Worm (Caenorhabditis elegans) whole organism, young adult: Measurements from ENCODE around the gene F20B6.9.

Experiments
- B0019.2 ChIP-seq: fragments of 200-800 bp; sonication (Bioruptor generic); conservative IDR thresholded peaks from 2 replicates; pipeline ENCODE4 v1.3.6; 2022; ENCODE audit warnings: missing genetic modification reagents, missing genetic modification characterization, missing compliant biosample characterization
- B0035.1 ChIP-seq: sonication (generic microtip); optimal IDR thresholded peaks from 2 replicates; lab custom pipeline; 2016; ENCODE audit warnings: missing genetic modification characterization, mild to moderate bottlenecking, missing compliant biosample characterization, missing genotype, missing genetic modification reagents
- B0336.3 ChIP-seq: fragments of 200-800 bp; sonication (Bioruptor generic); IDR thresholded peaks from 2 replicates; pipeline ENCODE4 v1.3.6; 2022; ENCODE audit warnings: missing genetic modification characterization, missing compliant biosample characterization
- C17E4.6 ChIP-seq: fragments of 200-800 bp; sonication (Bioruptor generic); IDR thresholded peaks from 2 replicates; pipeline ENCODE4 v1.3.6; 2022; ENCODE audit warnings: missing genetic modification reagents, missing genetic modification characterization, missing compliant biosample characterization
- D2030.7 ChIP-seq: fragments of 200-800 bp; sonication (Bioruptor generic); IDR thresholded peaks from 2 replicates; pipeline ENCODE4 v1.3.6; 2022; ENCODE audit warnings: missing genetic modification reagents, missing genetic modification characterization, missing compliant biosample characterization
- F39B2.1 ChIP-seq: fragments of 200-800 bp; sonication (Bioruptor generic); IDR thresholded peaks from 2 replicates; pipeline ENCODE4 v1.3.6; 2022; ENCODE audit warnings: missing genetic modification reagents, missing genetic modification characterization, missing compliant biosample characterization
- T07F8.4 ChIP-seq: sonication (generic microtip); optimal IDR thresholded peaks from 2 replicates; lab custom pipeline; 2016; ENCODE audit warnings: mild to moderate bottlenecking, missing genetic modification characterization, moderate library complexity, missing compliant biosample characterization
- Y53G8AR.9 ChIP-seq: fragments of 200-800 bp; sonication (Bioruptor generic); conservative IDR thresholded peaks from 2 replicates; pipeline ENCODE4 v1.3.6; 2022; ENCODE audit warnings: missing genetic modification reagents, missing genetic modification characterization, missing compliant biosample characterization
- Y56A3A.18 ChIP-seq: fragments of 200-800 bp; sonication (Bioruptor generic); IDR thresholded peaks from 2 replicates; pipeline ENCODE4 v1.3.6; 2022; ENCODE audit warnings: missing genetic modification reagents, missing genetic modification characterization, missing compliant biosample characterization
- Y67H2A.10 ChIP-seq: fragments of 200-800 bp; sonication (Bioruptor generic); conservative IDR thresholded peaks from 2 replicates; pipeline ENCODE4 v1.3.6; 2022; ENCODE audit warnings: missing genetic modification reagents, missing genetic modification characterization, missing compliant biosample characterization
- Y79H2A.3 ChIP-seq: fragments of 200-800 bp; sonication (Bioruptor generic); conservative IDR thresholded peaks from 2 replicates; pipeline ENCODE4 v1.3.6; 2022; ENCODE audit warnings: missing genetic modification reagents, missing genetic modification characterization, missing compliant biosample characterization
- ZK185.1 ChIP-seq: sonication (generic microtip); optimal IDR thresholded peaks from 2 replicates; lab custom pipeline; 2016; ENCODE audit warnings: mild to moderate bottlenecking, missing genetic modification characterization, missing compliant biosample characterization; ENCODE audit not compliant: poor library complexity, severe bottlenecking
- aptf-3 ChIP-seq: fragments of 200-800 bp; sonication (Bioruptor generic); IDR thresholded peaks from 2 replicates; pipeline ENCODE4 v1.3.6; 2022; ENCODE audit warnings: missing genetic modification characterization, missing compliant biosample characterization
- athp-1 ChIP-seq: sonication (generic microtip); optimal IDR thresholded peaks from 2 replicates; lab custom pipeline; 2017; ENCODE audit warnings: mild to moderate bottlenecking, missing genetic modification characterization, missing compliant biosample characterization
- attf-5 ChIP-seq: fragments of 200-800 bp; sonication (Bioruptor generic); optimal IDR thresholded peaks from 2 replicates; lab custom pipeline; 2018; ENCODE audit warnings: mild to moderate bottlenecking, missing genetic modification characterization, missing compliant biosample characterization
- ccch-3 ChIP-seq: fragments of 200-800 bp; sonication (Bioruptor generic); optimal IDR thresholded peaks from 2 replicates; lab custom pipeline; 2018; ENCODE audit warnings: mild to moderate bottlenecking, missing genetic modification characterization, missing compliant biosample characterization
- ceh-40 ChIP-seq: fragments of 200-800 bp; sonication (Bioruptor generic); IDR thresholded peaks from 2 replicates; pipeline ENCODE4 v1.3.6; 2022; ENCODE audit warnings: missing genetic modification characterization, missing compliant biosample characterization
- ceh-58 ChIP-seq: fragments of 200-800 bp; sonication (Bioruptor generic); IDR thresholded peaks from 2 replicates; pipeline ENCODE4 v1.3.6; 2022; ENCODE audit warnings: missing genetic modification characterization, missing compliant biosample characterization
- ceh-79 ChIP-seq: sonication (generic microtip); optimal IDR thresholded peaks from 2 replicates; lab custom pipeline; 2017; ENCODE audit warnings: mild to moderate bottlenecking, missing genetic modification characterization, missing compliant biosample characterization
- ceh-91 ChIP-seq: fragments of 200-800 bp; sonication (Bioruptor generic); IDR thresholded peaks from 2 replicates; pipeline ENCODE4 v1.3.6; 2022; ENCODE audit warnings: missing genetic modification reagents, missing genetic modification characterization, missing compliant biosample characterization
- egl-18 ChIP-seq: fragments of 200-800 bp; sonication (Bioruptor generic); IDR thresholded peaks from 2 replicates; pipeline ENCODE4 v1.3.6; 2022; ENCODE audit warnings: missing genetic modification reagents, missing genetic modification characterization, missing compliant biosample characterization
- egrh-3 ChIP-seq: fragments of 200-800 bp; sonication (Bioruptor generic); IDR thresholded peaks from 2 replicates; pipeline ENCODE4 v1.3.6; 2022; ENCODE audit warnings: missing genetic modification reagents, missing genetic modification characterization, missing compliant biosample characterization
- gei-17 ChIP-seq: fragments of 200-800 bp; sonication (Bioruptor generic); optimal IDR thresholded peaks from 2 replicates; lab custom pipeline; 2018; ENCODE audit warnings: mild to moderate bottlenecking, missing genetic modification characterization, missing compliant biosample characterization
- him-1 ChIP-seq: sonication (generic microtip); optimal IDR thresholded peaks from 2 replicates; lab custom pipeline; 2016; ENCODE audit warnings: missing genotype, missing genetic modification reagents, missing genetic modification characterization, missing compliant biosample characterization
- hsf-1 ChIP-seq: fragments of 200-800 bp; sonication (Bioruptor generic); IDR thresholded peaks from 2 replicates; pipeline ENCODE4 v1.3.6; 2022; ENCODE audit warnings: missing genetic modification reagents, missing genetic modification characterization, missing compliant biosample characterization
- let-526 ChIP-seq: fragments of 200-800 bp; sonication (Bioruptor generic); IDR thresholded peaks from 2 replicates; pipeline ENCODE4 v1.3.6; 2022; ENCODE audit warnings: missing genetic modification reagents, missing genetic modification characterization, missing compliant biosample characterization
- lin-26 ChIP-seq: fragments of 200-800 bp; sonication (Bioruptor generic); IDR thresholded peaks from 2 replicates; pipeline ENCODE4 v1.3.6; 2022; ENCODE audit warnings: missing genetic modification reagents, missing genetic modification characterization, missing compliant biosample characterization
- lin-35 ChIP-seq, 3 experiments: fragments of 150-350 bp in 2 of 3; sonication (generic microtip) in 1 of 3; optimal IDR thresholded peaks; 2 replicates each; lab custom pipeline; 2014 to 2018; ENCODE audit warnings: missing biosample characterization in 3 of 3, missing genetic modification characterization in 3 of 3, missing genetic modification reagents in 3 of 3
- madf-10 ChIP-seq: sonication (generic microtip); optimal IDR thresholded peaks from 2 replicates; lab custom pipeline; 2016; ENCODE audit warnings: mild to moderate bottlenecking, missing genetic modification characterization, missing compliant biosample characterization
- mel-28 ChIP-seq: sonication (generic microtip); optimal IDR thresholded peaks from 2 replicates; lab custom pipeline; 2016; ENCODE audit warnings: borderline replicate concordance, mild to moderate bottlenecking, missing genetic modification characterization, missing compliant biosample characterization
- nfya-1 ChIP-seq: sonication (generic microtip); optimal IDR thresholded peaks from 2 replicates; lab custom pipeline; 2017; ENCODE audit warnings: antibody characterized with exemption, missing compliant biosample characterization, missing genetic modification characterization, borderline replicate concordance; ENCODE audit not compliant: insufficient read depth
- nhr-27 ChIP-seq: fragments of 200-800 bp; sonication (Bioruptor generic); optimal IDR thresholded peaks from 2 replicates; lab custom pipeline; 2018; ENCODE audit warnings: mild to moderate bottlenecking, missing genetic modification characterization, moderate library complexity, missing compliant biosample characterization
- nhr-90 ChIP-seq: sonication (generic microtip); optimal IDR thresholded peaks from 2 replicates; lab custom pipeline; 2016; ENCODE audit warnings: missing genotype, mild to moderate bottlenecking, missing genetic modification characterization, missing compliant biosample characterization
- rcor-1 ChIP-seq: fragments of 200-800 bp; sonication (Bioruptor generic); IDR thresholded peaks from 2 replicates; pipeline ENCODE4 v1.3.6; 2022; ENCODE audit warnings: missing genetic modification reagents, missing genetic modification characterization, missing compliant biosample characterization
- rpc-1 ChIP-seq, 2 experiments: fragments of 150-350 bp in 1 of 2; sonication (generic microtip) in 1 of 2; optimal IDR thresholded peaks; 2 replicates each; lab custom pipeline; 2014 to 2018; ENCODE audit warnings: missing biosample characterization in 1 of 2, missing genetic modification characterization in 1 of 2, missing genetic modification reagents in 1 of 2, missing genotype in 1 of 2
- snpc-3.4 ChIP-seq: sonication (generic microtip); optimal IDR thresholded peaks from 2 replicates; lab custom pipeline; 2017; ENCODE audit warnings: missing genetic modification characterization, mild to moderate bottlenecking, missing compliant biosample characterization, antibody characterized with exemption, moderate library complexity, missing genotype, missing genetic modification reagents
- snpc-4 ChIP-seq, 5 experiments: fragments of 150-350 bp in 1 of 5; sonication (generic microtip) in 4 of 5; optimal IDR thresholded peaks; 2 replicates each; lab custom pipeline; 2014 to 2018; ENCODE audit warnings: missing genetic modification characterization in 5 of 5, missing biosample characterization in 3 of 5, antibody characterized with exemption in 2 of 5, mild to moderate bottlenecking in 2 of 5, missing compliant biosample characterization in 2 of 5, missing genotype in 2 of 5, moderate library complexity in 2 of 5, missing genetic modification reagents in 1 of 5
- somi-1 ChIP-seq: fragments of 200-800 bp; sonication (Bioruptor generic); optimal IDR thresholded peaks from 2 replicates; lab custom pipeline; 2018; ENCODE audit warnings: mild to moderate bottlenecking, missing genetic modification characterization, missing compliant biosample characterization
- unc-130 ChIP-seq: sonication (generic microtip); optimal IDR thresholded peaks from 2 replicates; lab custom pipeline; 2016; ENCODE audit warnings: missing genetic modification reagents, missing genetic modification characterization, missing compliant biosample characterization
- xnd-1 ChIP-seq: sonication (generic microtip); optimal IDR thresholded peaks from 2 replicates; lab custom pipeline; 2016; ENCODE audit warnings: missing genotype, missing genetic modification reagents, missing genetic modification characterization, missing compliant biosample characterization
- zim-3 ChIP-seq: sonication (generic microtip); optimal IDR thresholded peaks from 2 replicates; lab custom pipeline; 2017; ENCODE audit warnings: mild to moderate bottlenecking, missing genetic modification characterization, moderate library complexity, missing compliant biosample characterization
- ztf-18 ChIP-seq: sonication (generic microtip); optimal IDR thresholded peaks from 2 replicates; lab custom pipeline; 2016; ENCODE audit warnings: missing genotype, mild to moderate bottlenecking, missing genetic modification characterization, missing compliant biosample characterization
- ztf-22 ChIP-seq: fragments of 200-800 bp; sonication (Bioruptor generic); optimal IDR thresholded peaks from 2 replicates; lab custom pipeline; 2018; ENCODE audit warnings: mild to moderate bottlenecking, missing genetic modification characterization, moderate library complexity, missing compliant biosample characterization
- ztf-25 ChIP-seq: fragments of 200-800 bp; sonication (Bioruptor generic); IDR thresholded peaks from 2 replicates; pipeline ENCODE4 v1.3.6; 2022; ENCODE audit warnings: missing genetic modification reagents, missing genetic modification characterization, missing compliant biosample characterization
- ztf-3 ChIP-seq: fragments of 200-800 bp; sonication (Bioruptor generic); optimal IDR thresholded peaks from 2 replicates; lab custom pipeline; 2018; ENCODE audit warnings: mild to moderate bottlenecking, missing genetic modification characterization, missing compliant biosample characterization

Gene F20B6.9

DNA sequence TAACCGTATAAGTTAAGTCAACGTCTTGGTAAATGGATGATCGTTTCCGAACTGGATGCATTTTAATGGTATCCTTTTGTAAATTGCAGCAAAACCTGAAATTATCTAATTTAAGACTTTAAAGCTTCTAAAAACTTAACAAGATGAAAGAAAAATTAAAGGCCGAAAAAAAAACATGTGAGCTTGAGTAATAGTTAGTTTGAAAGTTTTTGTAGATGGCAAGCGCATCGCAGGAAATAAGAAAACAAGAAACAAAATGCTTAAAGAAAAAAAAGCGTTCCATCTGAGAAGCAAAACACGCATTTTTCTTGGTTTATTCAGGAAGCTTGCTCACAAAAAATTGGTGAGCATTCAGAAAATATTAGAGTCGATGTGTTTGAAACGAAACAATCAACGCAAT is 28.5 kb upstream of the F20B6.9 start, which contains the start of gene rab-37:
TSS of gene rab-37 (minus strand) at position 101 of the 400 bp plus-strand sequence.
- no peak for TF ChIP-seq rcor-1 (GFP tag; lab: Robert Waterston, UW)
- no peak for TF ChIP-seq ceh-91 (GFP tag; lab: Robert Waterston, UW)
- TF ChIP-seq ztf-22, result no peak

- TF ChIP-seq zim-3 (tag; lab: Kevin White, UChicago) (no peak), egl-18 (GFP tag; lab: Robert Waterston, UW) (peak; percentile 65; the same call in 1 of the 2 replicates), Y53G8AR.9 (GFP tag; lab: Robert Waterston, UW) (no peak), Y79H2A.3 (GFP tag; lab: Robert Waterston, UW) (no peak), aptf-3 (no peak), lin-26 (GFP tag; lab: Robert Waterston, UW) (peak; percentile 21; the same call in 1 of the 2 replicates), ztf-22 (peak; percentile 17), ztf-3 (GFP tag; lab: Kevin White, UChicago) (peak; percentile 35), B0019.2 (GFP tag; lab: Robert Waterston, UW) (no peak), unc-130 (GFP tag; lab: Kevin White, UChicago) (no peak), mel-28 (tag; lab: Kevin White, UChicago) (no peak), B0336.3 (GFP tag; lab: Robert Waterston, UW) (peak; percentile 94), nhr-90 (no peak), Y56A3A.18 (GFP tag; lab: Robert Waterston, UW) (peak; percentile 46; the same call in 1 of the 2 replicates), rpc-1 (optimal IDR thresholded peaks at IDR 0.05; lab: Kevin White, UChicago) (no peak), rpc-1 (tag; optimal IDR thresholded peaks at IDR 0.05; lab: Kevin White, UChicago) (no peak), snpc-4 (GFP tag; optimal IDR thresholded peaks at IDR 0.05; lab: Kevin White, UChicago) (peak; percentile 42), snpc-4 (tag; optimal IDR thresholded peaks at IDR 0.05; lab: Kevin White, UChicago) (peak in 3 of 4 experiments; percentile 40 to 73 (median 45)), B0035.1 (tag; lab: Kevin White, UChicago) (peak; percentile 61), gei-17 (peak; percentile 89), him-1 (tag; lab: Kevin White, UChicago) (no peak), let-526 (GFP tag; lab: Robert Waterston, UW) (no peak), C17E4.6 (GFP tag; lab: Robert Waterston, UW) (no peak), athp-1 (tag; lab: Kevin White, UChicago) (no peak), ZK185.1 (peak; percentile 25), T07F8.4 (tag; lab: Kevin White, UChicago) (no peak), xnd-1 (tag; lab: Kevin White, UChicago) (no peak), ceh-40 (GFP tag; lab: Robert Waterston, UW) (no peak), nhr-27 (tag; lab: Kevin White, UChicago) (no peak), nfya-1 (tag; lab: Kevin White, UChicago) (no peak), snpc-3.4 (no peak), ztf-18 (peak; percentile 20), ccch-3 (GFP tag; lab: Kevin White, UChicago) (no peak), madf-10 (tag; lab: Kevin White, UChicago) (peak; percentile 28), D2030.7 (GFP tag; lab: Robert Waterston, UW) (no peak), ceh-79 (no peak), attf-5 (peak; percentile 34), F39B2.1 (GFP tag; lab: Robert Waterston, UW) (no peak), ztf-25 (GFP tag; lab: Robert Waterston, UW) (no peak), somi-1 (peak; percentile 48), hsf-1 (GFP tag; lab: Robert Waterston, UW) (no peak), ceh-58 (GFP tag; lab: Robert Waterston, UW) (no peak), egrh-3 (no peak), lin-35 (GFP tag; optimal IDR thresholded peaks at IDR 0.05; lab: Kevin White, UChicago) (peak in 1 of 3 experiments; percentile 46), Y67H2A.10 (no peak)
Measured at ce11 chrX:4222779-4223387, 15.6 kb upstream of the F20B6.9 start.
